Worm (Caenorhabditis elegans) whole organism, midembryonic: ENCODE data around the gene R02F11.3.

Experiments used
- T22C8.4 ChIP-seq: fragments of 200-800 bp; sonication (Bioruptor generic); IDR thresholded peaks from 2 replicates; pipeline ENCODE4 v1.3.6; 2022; ENCODE audit warnings: missing genetic modification characterization, missing compliant biosample characterization
- ztf-23 ChIP-seq: fragments of 200-800 bp; sonication (Bioruptor generic); IDR thresholded peaks from 2 replicates; pipeline ENCODE4 v1.3.6; 2022; ENCODE audit warnings: missing genetic modification reagents, missing genetic modification characterization, missing compliant biosample characterization

DNA sequence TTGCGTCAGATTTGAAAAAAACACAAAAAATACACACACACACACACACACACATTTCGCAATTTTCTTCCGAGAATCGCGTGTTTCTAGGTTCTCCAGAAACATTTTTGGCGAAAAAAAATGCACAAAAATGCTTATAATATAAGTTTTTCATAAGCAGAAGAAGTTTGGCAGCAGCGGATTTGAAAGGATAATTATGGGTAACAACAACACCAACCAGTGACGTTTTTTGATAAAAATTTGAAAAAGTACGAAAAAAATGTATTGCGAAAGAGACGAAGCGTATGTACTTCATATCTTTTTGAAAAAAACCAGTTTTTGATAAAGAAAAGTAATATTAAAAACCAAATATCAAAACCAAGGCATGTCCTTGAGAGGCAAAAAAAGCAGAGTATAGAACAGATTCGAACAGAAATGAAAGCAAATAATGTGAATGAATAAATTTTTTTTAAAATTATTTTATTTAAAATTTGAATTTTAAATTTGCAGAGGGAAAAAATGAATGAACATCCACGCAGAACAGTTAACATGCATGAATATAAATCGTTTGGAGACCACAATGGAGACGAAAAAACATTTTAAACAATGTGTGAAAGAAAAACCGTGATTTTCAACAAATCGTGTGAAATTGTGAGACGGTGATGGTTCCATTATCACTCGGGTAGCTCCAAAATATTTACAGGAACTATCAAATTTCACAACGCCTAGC, 18.1 kb upstream of the R02F11.3 start:
- TF ChIP-seq T22C8.4, result no peak
- no peak for TF ChIP-seq ztf-23 (GFP tag; lab: Robert Waterston, UW)
